Worm (Caenorhabditis elegans) whole organism, L1 larva: ENCODE measurements around the gene C27D8.1.

Experiments used
- alr-1 ChIP-seq: fragments of 200-800 bp; sonication (Bioruptor generic); optimal IDR thresholded peaks from 2 replicates; lab custom pipeline; 2018; ENCODE audit warnings: borderline replicate concordance, mild to moderate bottlenecking, missing genetic modification characterization, missing compliant biosample characterization
- blmp-1 ChIP-seq: fragments of 150-350 bp; optimal IDR thresholded peaks from 2 replicates; lab custom pipeline; 2014; ENCODE audit warnings: missing biosample characterization, missing genetic modification characterization
- ceh-8 ChIP-seq: fragments of 200-800 bp; sonication (Bioruptor generic); optimal IDR thresholded peaks from 2 replicates; lab custom pipeline; 2018; ENCODE audit warnings: mild to moderate bottlenecking, missing genetic modification characterization, moderate library complexity, missing compliant biosample characterization
- ceh-82 ChIP-seq, 3 experiments: fragments of 150-350 bp in 1 of 3; sonication (generic microtip) in 2 of 3; optimal IDR thresholded peaks; 2 replicates each; lab custom pipeline; 2014 to 2017; ENCODE audit warnings: missing biosample characterization in 3 of 3, missing genetic modification characterization in 3 of 3
- ceh-90 ChIP-seq: sonication (generic microtip); optimal IDR thresholded peaks from 2 replicates; lab custom pipeline; 2016; ENCODE audit warnings: missing genetic modification characterization, missing compliant biosample characterization
- dsc-1 ChIP-seq: sonication (generic microtip); optimal IDR thresholded peaks from 2 replicates; lab custom pipeline; 2016; ENCODE audit warnings: mild to moderate bottlenecking, missing genetic modification characterization, missing compliant biosample characterization
- efl-1 ChIP-seq, 4 experiments: fragments of 150-350 bp; optimal IDR thresholded peaks in 3 of 4; peaks in 1 of 4; 1 replicate in 1 of 4; 2 replicates in 3 of 4; lab custom pipeline; 2014; ENCODE audit warnings: missing biosample characterization in 2 of 4, missing genetic modification characterization in 2 of 4, missing genetic modification reagents in 2 of 4
- egl-27 ChIP-seq, 2 experiments: fragments of 150-350 bp in 1 of 2; sonication (generic microtip); optimal IDR thresholded peaks; 3 replicates each; lab custom pipeline; 2017 to 2018; ENCODE audit warnings: missing biosample characterization in 2 of 2, missing genetic modification characterization in 2 of 2, missing genetic modification reagents in 2 of 2
- elt-3 ChIP-seq, 6 experiments: fragments of 150-350 bp in 1 of 6; sonication (generic microtip); optimal IDR thresholded peaks; 2 replicates each; lab custom pipeline; 2017 to 2018; ENCODE audit warnings: missing biosample characterization in 6 of 6, missing genetic modification characterization in 6 of 6, inconsistent platforms in 1 of 6
- fkh-4 ChIP-seq: sonication (generic microtip); optimal IDR thresholded peaks from 2 replicates; lab custom pipeline; 2016; ENCODE audit warnings: missing compliant biosample characterization, missing genetic modification characterization, borderline replicate concordance
- fkh-8 ChIP-seq: sonication (generic microtip); optimal IDR thresholded peaks from 2 replicates; lab custom pipeline; 2016; ENCODE audit warnings: mild to moderate bottlenecking, missing genetic modification characterization, missing compliant biosample characterization
- hlh-17 ChIP-seq: fragments of 200-800 bp; sonication (Bioruptor generic); optimal IDR thresholded peaks from 2 replicates; lab custom pipeline; 2018; ENCODE audit warnings: missing genetic modification characterization, mild to moderate bottlenecking, missing compliant biosample characterization, moderate library complexity, borderline replicate concordance
- hlh-4 ChIP-seq: sonication (generic microtip); optimal IDR thresholded peaks from 2 replicates; lab custom pipeline; 2016; ENCODE audit warnings: mild to moderate bottlenecking, missing genetic modification characterization, missing compliant biosample characterization
- hpl-2 ChIP-seq: fragments of 150-350 bp; optimal IDR thresholded peaks from 2 replicates; lab custom pipeline; 2014; ENCODE audit warnings: missing biosample characterization, missing genetic modification reagents, missing genetic modification characterization
- jun-1 ChIP-seq: fragments of 150-350 bp; optimal IDR thresholded peaks from 2 replicates; lab custom pipeline; 2014; ENCODE audit warnings: missing biosample characterization, missing genetic modification reagents, missing genetic modification characterization
- lin-14 ChIP-seq: fragments of 200-800 bp; sonication (Bioruptor generic); optimal IDR thresholded peaks from 2 replicates; lab custom pipeline; 2018; ENCODE audit warnings: mild to moderate bottlenecking, missing genetic modification characterization, moderate library complexity, missing compliant biosample characterization
- lin-15B ChIP-seq: fragments of 150-350 bp; sonication (generic microtip); optimal IDR thresholded peaks from 3 replicates; lab custom pipeline; 2014; ENCODE audit warnings: missing biosample characterization, missing genetic modification characterization
- lin-35 ChIP-seq, 2 experiments: fragments of 150-350 bp; optimal IDR thresholded peaks; 2 replicates each; lab custom pipeline; 2014; ENCODE audit warnings: missing biosample characterization in 2 of 2, missing genetic modification characterization in 2 of 2, missing genetic modification reagents in 2 of 2
- lin-39 ChIP-seq: fragments of 150-350 bp; optimal IDR thresholded peaks from 2 replicates; lab custom pipeline; 2014; ENCODE audit warnings: missing biosample characterization, missing genetic modification reagents, missing genetic modification characterization
- lir-3 ChIP-seq: sonication (generic microtip); optimal IDR thresholded peaks from 2 replicates; lab custom pipeline; 2016; ENCODE audit warnings: mild to moderate bottlenecking, missing genetic modification characterization, moderate library complexity, missing compliant biosample characterization; ENCODE audit not compliant: poor library complexity
- lsy-2 ChIP-seq, 2 experiments: fragments of 150-350 bp; optimal IDR thresholded peaks; 2 replicates each; lab custom pipeline; 2014; ENCODE audit warnings: missing biosample characterization in 2 of 2, missing genetic modification characterization in 2 of 2
- mab-9 ChIP-seq: fragments of 200-800 bp; sonication (Bioruptor generic); IDR thresholded peaks from 2 replicates; pipeline ENCODE4 v1.3.6; 2022; ENCODE audit warnings: missing genetic modification reagents, missing genetic modification characterization, missing compliant biosample characterization
- mep-1 ChIP-seq: fragments of 150-350 bp; optimal IDR thresholded peaks from 2 replicates; lab custom pipeline; 2014; ENCODE audit warnings: missing biosample characterization, missing genetic modification characterization
- nhr-20 ChIP-seq: sonication (generic microtip); optimal IDR thresholded peaks from 2 replicates; lab custom pipeline; 2016; ENCODE audit warnings: mild to moderate bottlenecking, missing genetic modification characterization, missing compliant biosample characterization
- nhr-237 ChIP-seq: fragments of 150-350 bp; optimal IDR thresholded peaks from 2 replicates; lab custom pipeline; 2014; ENCODE audit warnings: missing biosample characterization, missing genetic modification characterization
- nhr-28 ChIP-seq: fragments of 150-350 bp; optimal IDR thresholded peaks from 2 replicates; lab custom pipeline; 2014; ENCODE audit warnings: missing biosample characterization, missing genetic modification characterization
- nhr-77 ChIP-seq: fragments of 150-350 bp; optimal IDR thresholded peaks from 2 replicates; lab custom pipeline; 2014; ENCODE audit warnings: missing biosample characterization, missing genetic modification characterization
- nhr-84 ChIP-seq: sonication (generic microtip); optimal IDR thresholded peaks from 2 replicates; lab custom pipeline; 2017; ENCODE audit warnings: missing biosample characterization, missing genetic modification characterization
- nhr-85 ChIP-seq: sonication (generic microtip); peaks from one replicate; lab custom pipeline; 2016; ENCODE audit warnings: missing genetic modification characterization, inconsistent platforms, missing compliant biosample characterization
- nhr-90 ChIP-seq: sonication (generic microtip); optimal IDR thresholded peaks from 2 replicates; lab custom pipeline; 2016; ENCODE audit warnings: mild to moderate bottlenecking, missing genetic modification characterization, missing compliant biosample characterization; ENCODE audit not compliant: poor library complexity
- pag-3 ChIP-seq: sonication (generic microtip); optimal IDR thresholded peaks from 2 replicates; lab custom pipeline; 2017; ENCODE audit warnings: missing genetic modification characterization, mild to moderate bottlenecking, missing compliant biosample characterization, antibody characterized with exemption, borderline replicate concordance; ENCODE audit not compliant: insufficient read depth
- pax-3 ChIP-seq: fragments of 200-800 bp; sonication (Bioruptor generic); optimal IDR thresholded peaks from 2 replicates; lab custom pipeline; 2018; ENCODE audit warnings: mild to moderate bottlenecking, missing genetic modification characterization, moderate library complexity, missing compliant biosample characterization
- pqm-1 ChIP-seq: sonication (generic microtip); optimal IDR thresholded peaks from 3 replicates; lab custom pipeline; 2017; ENCODE audit warnings: missing biosample characterization, missing genetic modification characterization
- sox-4 ChIP-seq: sonication (generic microtip); optimal IDR thresholded peaks from 2 replicates; lab custom pipeline; 2016; ENCODE audit warnings: missing genetic modification characterization, missing compliant biosample characterization
- sup-37 ChIP-seq: fragments of 200-800 bp; sonication (Bioruptor generic); optimal IDR thresholded peaks from 2 replicates; lab custom pipeline; 2018; ENCODE audit warnings: mild to moderate bottlenecking, missing genetic modification characterization, missing compliant biosample characterization
- swsn-7 ChIP-seq: sonication (generic microtip); optimal IDR thresholded peaks from 2 replicates; lab custom pipeline; 2016; ENCODE audit warnings: missing genetic modification characterization, missing compliant biosample characterization
- tbx-2 ChIP-seq: sonication (generic microtip); optimal IDR thresholded peaks from 2 replicates; lab custom pipeline; 2016; ENCODE audit warnings: missing genetic modification characterization, missing compliant biosample characterization
- tlp-1 ChIP-seq: fragments of 150-350 bp; optimal IDR thresholded peaks from 2 replicates; lab custom pipeline; 2014; ENCODE audit warnings: missing biosample characterization, missing genetic modification characterization
- unc-30 ChIP-seq: sonication (generic microtip); optimal IDR thresholded peaks from 2 replicates; lab custom pipeline; 2017; ENCODE audit warnings: missing biosample characterization, missing genetic modification characterization
- unc-98 ChIP-seq: fragments of 200-800 bp; sonication (Bioruptor generic); IDR thresholded peaks from 2 replicates; pipeline ENCODE4 v1.3.6; 2022; ENCODE audit warnings: missing genetic modification characterization, missing compliant biosample characterization
- xbp-1 ChIP-seq: sonication (generic microtip); optimal IDR thresholded peaks from 2 replicates; lab custom pipeline; 2016; ENCODE audit warnings: missing genetic modification characterization, missing compliant biosample characterization
- zag-1 ChIP-seq: fragments of 150-350 bp; optimal IDR thresholded peaks from 2 replicates; lab custom pipeline; 2014; ENCODE audit warnings: missing biosample characterization, missing genetic modification characterization
- ztf-11 ChIP-seq, 2 experiments: sonication (generic microtip); optimal IDR thresholded peaks; 2 replicates each; lab custom pipeline; 2016 to 2017; ENCODE audit warnings: missing genetic modification characterization in 2 of 2, missing biosample characterization in 1 of 2, missing compliant biosample characterization in 1 of 2
- ztf-4 ChIP-seq: fragments of 150-350 bp; optimal IDR thresholded peaks from 2 replicates; lab custom pipeline; 2014; ENCODE audit warnings: missing biosample characterization, missing genetic modification characterization

C27D8.1 gene

DNA sequence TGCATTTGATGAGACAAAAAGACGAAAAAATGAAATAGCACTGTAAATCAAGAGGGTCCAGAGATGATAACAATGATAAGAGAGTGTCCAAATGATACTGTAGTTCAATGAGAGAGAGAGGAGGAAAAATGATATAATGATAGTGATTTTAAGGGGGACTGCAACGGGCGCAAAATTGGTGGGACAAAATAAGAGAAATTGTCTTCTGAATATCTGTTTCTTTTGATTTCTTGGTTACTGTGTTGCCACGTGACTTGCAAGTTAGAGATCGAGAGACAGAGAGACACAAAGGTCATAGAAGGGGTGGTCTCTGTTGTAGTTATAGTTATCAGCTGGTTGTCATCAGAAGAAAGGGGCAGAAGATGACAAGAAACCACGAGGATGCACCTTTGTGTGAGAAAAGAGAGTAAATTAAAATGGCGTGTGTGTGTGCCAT lies 1.7 kb upstream of the C27D8.1 start (continued):
- peak; percentile 84 for TF ChIP-seq nhr-90 (tag; lab: Kevin White, UChicago)
- TF ChIP-seq blmp-1 = peak; percentile 80
- no peak for TF ChIP-seq pag-3 (tag; lab: Kevin White, UChicago)
- TF ChIP-seq ceh-90 (tag; lab: Kevin White, UChicago) = no peak
- TF ChIP-seq lsy-2 (tag; optimal IDR thresholded peaks at IDR 0.05; lab: Kevin White, UChicago) = peak; percentile 50 to 82
- peak; percentile 81 for TF ChIP-seq lin-14

DNA sequence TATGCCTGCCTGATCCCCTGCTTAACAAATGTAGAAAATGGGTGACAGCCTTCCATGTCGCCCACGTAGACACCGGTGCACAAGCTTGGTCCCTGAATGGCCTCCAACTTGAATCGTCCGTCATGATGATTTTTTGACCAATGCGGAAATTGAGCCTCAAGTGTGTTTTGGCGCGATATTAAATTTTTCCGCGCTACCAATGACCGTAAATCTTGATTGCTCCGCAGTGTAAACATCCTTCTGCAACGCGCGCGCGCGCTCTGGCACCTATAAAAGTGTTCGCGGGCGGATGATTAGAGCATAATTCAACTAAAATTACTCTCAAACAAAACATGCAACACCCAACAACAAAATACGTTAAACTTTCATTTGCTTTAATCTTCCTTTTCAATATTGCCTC lies 2.0 kb downstream of the C27D8.1 start, which contains the start of gene idpp-7:
Gene idpp-7, plus strand, starts transcription at position 301 of the 400 bp plus-strand sequence.
- TF ChIP-seq pax-3 (tag; lab: Kevin White, UChicago) = no peak
- TF ChIP-seq mab-9 = no peak
- no peak for TF ChIP-seq tbx-2
- TF ChIP-seq nhr-84 = no peak
- no peak for TF ChIP-seq ztf-11 (tag; optimal IDR thresholded peaks at IDR 0.05; lab: Kevin White, UChicago)
- no peak for TF ChIP-seq zag-1 (tag; lab: Kevin White, UChicago)
- TF ChIP-seq ceh-8 = no peak
- TF ChIP-seq xbp-1 (tag; lab: Kevin White, UChicago) = no peak
- no peak for TF ChIP-seq unc-98 (GFP tag; lab: Robert Waterston, UW)
- TF ChIP-seq nhr-85 (tag; lab: Kevin White, UChicago) = peak; percentile 41
- no peak for TF ChIP-seq alr-1 (tag; lab: Kevin White, UChicago)
- no peak for TF ChIP-seq nhr-28 (tag; lab: Kevin White, UChicago)
- no peak for TF ChIP-seq lin-15B
- no peak for TF ChIP-seq nhr-77 (tag; lab: Kevin White, UChicago)
- TF ChIP-seq hlh-17 = no peak
- no peak for TF ChIP-seq elt-3 (tag; optimal IDR thresholded peaks at IDR 0.05; lab: Kevin White, UChicago)
- TF ChIP-seq hlh-4 (tag; lab: Kevin White, UChicago) = no peak
- TF ChIP-seq efl-1 (optimal IDR thresholded peaks at IDR 0.05; lab: Kevin White, UChicago) = no peak
- TF ChIP-seq efl-1 (GFP tag; optimal IDR thresholded peaks at IDR 0.05 in 1 of 2; lab: Kevin White, UChicago) = peak in 1 of 2 experiments; percentile 7
- TF ChIP-seq, all 84 proteins: peak for 2

DNA sequence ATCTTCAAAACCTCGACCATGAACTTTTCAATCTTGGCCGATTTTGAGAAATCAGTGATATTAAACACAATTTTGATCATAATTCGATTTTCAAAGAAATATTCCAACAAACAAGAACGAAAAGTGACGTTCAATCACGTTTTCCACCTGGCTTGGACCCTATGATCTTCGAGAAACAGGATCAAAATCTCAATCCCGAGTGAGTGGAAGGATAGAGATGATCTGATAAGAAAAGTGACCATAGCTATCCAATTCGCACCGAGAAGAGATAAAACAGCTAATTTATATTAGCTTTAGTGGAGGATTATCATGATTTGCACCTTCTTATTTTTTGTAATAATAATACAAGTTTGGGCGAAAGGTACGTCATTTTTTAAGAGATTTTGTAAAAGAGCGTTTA lies 3.5 kb downstream of the C27D8.1 start, which contains the start of gene T23F6.2:
Gene T23F6.2, plus strand, starts transcription at position 251 of the 400 bp plus-strand sequence.
- TF ChIP-seq nhr-237 (tag; lab: Kevin White, UChicago) = no peak
- TF ChIP-seq dsc-1 (tag; lab: Kevin White, UChicago) = peak; percentile 15
- no peak for TF ChIP-seq alr-1 (tag; lab: Kevin White, UChicago)
- TF ChIP-seq tbx-2 = no peak
- no peak for TF ChIP-seq egl-27 (tag; optimal IDR thresholded peaks at IDR 0.05; lab: Kevin White, UChicago)
- TF ChIP-seq blmp-1 = peak; percentile 68
- TF ChIP-seq, all 84 proteins: peak for 2

DNA sequence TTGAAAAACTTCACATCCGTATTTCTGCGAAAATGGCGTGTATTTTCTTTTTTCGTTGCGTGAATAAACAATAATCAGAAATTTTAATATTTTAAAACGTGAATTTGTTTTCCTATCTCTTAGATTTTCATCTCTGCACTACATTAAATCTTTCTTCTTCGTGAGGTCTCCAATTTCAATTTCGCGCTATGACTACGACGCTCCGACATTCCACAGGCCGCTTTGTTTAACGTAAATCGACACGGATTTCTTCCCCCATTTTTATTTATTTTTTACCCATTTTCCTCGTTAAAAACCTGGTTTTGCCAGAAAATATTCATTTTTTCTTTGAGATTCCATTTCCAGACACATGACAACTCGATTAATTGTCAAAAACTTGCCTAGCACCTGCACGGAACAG lies 7.0 kb downstream of the C27D8.1 start, which contains the start of the genes T23F6.3 and rbd-1:
Gene T23F6.3, minus strand, starts transcription at position 120 of the 400 bp plus-strand sequence.
Gene rbd-1, plus strand, starts transcription at position 346 of the 400 bp plus-strand sequence.
- TF ChIP-seq mep-1 (peak; percentile 81), lin-39 (tag; lab: Kevin White, UChicago) (peak; percentile 79), lin-35 (GFP tag; optimal IDR thresholded peaks at IDR 0.05; lab: Kevin White, UChicago) (peak; percentile 99 to 100), ztf-4 (tag; lab: Kevin White, UChicago) (peak; percentile 75), nhr-20 (peak; percentile 95), nhr-85 (tag; lab: Kevin White, UChicago) (peak; percentile 96), nhr-84 (no peak), ceh-8 (peak; percentile 90), fkh-4 (tag; lab: Kevin White, UChicago) (peak; percentile 81), egl-27 (tag; optimal IDR thresholded peaks at IDR 0.05; lab: Kevin White, UChicago) (peak in 1 of 2 experiments; percentile 47), jun-1 (tag; lab: Kevin White, UChicago) (peak; percentile 76), lir-3 (tag; lab: Kevin White, UChicago) (peak; percentile 88), unc-30 (tag; lab: Kevin White, UChicago) (peak; percentile 44), elt-3 (tag; optimal IDR thresholded peaks at IDR 0.05; lab: Kevin White, UChicago) (peak in 3 of 6 experiments; percentile 66 to 86 (median 79)), ztf-11 (tag; optimal IDR thresholded peaks at IDR 0.05; lab: Kevin White, UChicago) (peak in 1 of 2 experiments; percentile 92), lsy-2 (tag; optimal IDR thresholded peaks at IDR 0.05; lab: Kevin White, UChicago) (peak; percentile 93 to 94), sup-37 (GFP tag; lab: Kevin White, UChicago) (peak; percentile 13), pqm-1 (no peak), efl-1 (optimal IDR thresholded peaks at IDR 0.05; lab: Kevin White, UChicago) (peak; percentile 100), efl-1 (GFP tag; optimal IDR thresholded peaks at IDR 0.05 in 1 of 2; lab: Kevin White, UChicago) (peak; percentile 100), ceh-82 (tag; optimal IDR thresholded peaks at IDR 0.05; lab: Kevin White, UChicago) (peak; percentile 93 to 96 (median 94)), pax-3 (tag; lab: Kevin White, UChicago) (peak; percentile 86), fkh-8 (tag; lab: Kevin White, UChicago) (peak; percentile 78), hpl-2 (GFP tag; lab: Kevin White, UChicago) (peak; percentile 84), nhr-28 (tag; lab: Kevin White, UChicago) (no peak), swsn-7 (tag; lab: Kevin White, UChicago) (peak; percentile 92), sox-4 (tag; lab: Kevin White, UChicago) (peak; percentile 76), tlp-1 (tag; lab: Kevin White, UChicago) (no peak)
